Fruit fly (Drosophila melanogaster) whole organism, wandering third instar larva: ENCODE data around the gene Eig71Ee.

Source experiments
- Rel ChIP-seq, 2 experiments: fragments of 200-800 bp; sonication (Bioruptor generic) in 1 of 2; optimal IDR thresholded peaks; 2 replicates in 1 of 2; 3 replicates in 1 of 2; lab custom pipeline; 2016 to 2019; ENCODE audit warnings: mild to moderate bottlenecking in 2 of 2, missing biosample characterization in 2 of 2, missing genetic modification characterization in 2 of 2, moderate library complexity in 1 of 2
- fru ChIP-seq: fragments of 200-800 bp; sonication (Bioruptor generic); optimal IDR thresholded peaks from 3 replicates; lab custom pipeline; 2016; ENCODE audit warnings: missing biosample characterization, mild to moderate bottlenecking, missing genetic modification characterization
- lola ChIP-seq: fragments of >200 bp; optimal IDR thresholded peaks from 2 replicates; lab custom pipeline; 2017; ENCODE audit warnings: missing biosample characterization, missing genetic modification characterization
- woc ChIP-seq: sonication (Bioruptor generic); optimal IDR thresholded peaks from 2 replicates; lab custom pipeline; 2016; ENCODE audit warnings: missing biosample characterization, mild to moderate bottlenecking, missing genetic modification characterization

DNA sequence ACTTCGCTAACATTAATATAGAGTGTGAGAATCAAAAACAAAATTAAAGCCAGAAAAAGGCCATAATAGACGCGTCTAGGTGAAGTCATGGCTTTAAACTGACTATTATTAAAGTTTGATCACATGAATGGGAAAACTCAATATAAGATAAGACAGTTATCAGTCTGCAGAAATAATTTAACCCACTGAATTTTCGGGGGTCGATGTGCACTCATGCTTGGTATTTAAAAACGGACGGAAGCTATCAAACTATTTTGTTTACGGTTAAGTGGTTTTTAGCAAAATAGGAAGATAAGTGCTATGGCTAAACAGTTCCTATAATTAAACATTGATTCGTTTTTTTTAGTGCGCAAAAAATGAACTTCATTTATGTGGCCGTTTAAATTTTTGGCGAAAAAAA is 36.2 kb upstream of the Eig71Ee start, which contains the start of gene CG34451:
- TF ChIP-seq woc (GFP tag; lab: Kevin White, UChicago) (no peak), fru (no peak), lola (GFP tag; lab: Kevin White, UChicago) (no peak), Rel (GFP tag; optimal IDR thresholded peaks at IDR 0.05; lab: Kevin White, UChicago) (no peak), Rel (tag; optimal IDR thresholded peaks at IDR 0.05; lab: Kevin White, UChicago) (no peak)
